Fruit fly (Drosophila melanogaster): Measurements from ENCODE around the gene CG43133.

DNA sequence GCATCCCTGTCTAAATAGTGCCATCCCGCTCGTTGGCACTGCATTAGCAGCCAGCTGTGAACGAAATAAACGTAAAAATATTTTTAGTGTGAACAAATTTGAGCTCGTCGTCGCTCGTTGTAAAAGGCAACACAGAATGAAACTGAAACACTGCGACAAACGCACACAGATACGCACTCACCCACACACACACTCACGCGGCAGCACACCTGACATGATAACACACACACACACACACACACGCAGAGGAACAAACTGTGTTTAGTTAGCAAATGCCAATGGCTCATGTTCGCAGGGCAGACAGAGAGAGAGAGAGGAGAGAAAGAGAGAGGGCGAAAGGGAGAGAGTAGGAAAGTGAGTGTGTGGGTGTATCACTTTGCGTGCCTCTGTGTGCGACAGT, 29.0 kb upstream of the CG43133 start:
- TF ChIP-seq tj (GFP tag; optimal IDR thresholded peaks at IDR 0.05) (no peak), cnc (optimal IDR thresholded peaks at IDR 0.05) (no peak), cic (GFP tag; optimal IDR thresholded peaks at IDR 0.05) (no peak), CG1620 (GFP tag; optimal IDR thresholded peaks at IDR 0.05) (no peak), toe (GFP tag; optimal IDR thresholded peaks at IDR 0.05) (no peak), Crg-1 (GFP tag; optimal IDR thresholded peaks at IDR 0.05) (no peak)

Measured in whole organism, adult.